Fruit fly (Drosophila melanogaster): ENCODE measurements around the gene Ent2.

The Ent2 gene

dm6 chr2L:6612477-6613004, 50.4 kb downstream of the Ent2 start (continued):
- TF ChIP-seq CG12219 (GFP tag; optimal IDR thresholded peaks at IDR 0.05) (peak; percentile 100), Usf (GFP tag; optimal IDR thresholded peaks at IDR 0.05) (peak; percentile 100), Fer1 (GFP tag; optimal IDR thresholded peaks at IDR 0.05) (peak; percentile 100), Lpt (GFP tag; optimal IDR thresholded peaks at IDR 0.05) (no peak), CG17359 (tag; optimal IDR thresholded peaks at IDR 0.05) (peak; percentile 100), twi (tag; optimal IDR thresholded peaks at IDR 0.05) (peak; percentile 100), CG6175 (GFP tag; IDR thresholded peaks at IDR 0.05) (peak; percentile 100), odd (GFP tag; optimal IDR thresholded peaks at IDR 0.05) (peak; percentile 100), jumu (GFP tag; optimal IDR thresholded peaks at IDR 0.05) (peak; percentile 100), cad (GFP tag; optimal IDR thresholded peaks at IDR 0.05) (peak; percentile 5), CG17568 (GFP tag; optimal IDR thresholded peaks at IDR 0.05) (peak; percentile 100), CG9876 (GFP tag; optimal IDR thresholded peaks at IDR 0.05) (peak; percentile 100), CG33557 (GFP tag; optimal IDR thresholded peaks at IDR 0.05) (peak; percentile 100), psq (GFP tag; optimal IDR thresholded peaks at IDR 0.05) (peak; percentile 99), bcd (GFP tag; optimal IDR thresholded peaks at IDR 0.05) (peak; percentile 100), CG3065 (GFP tag; optimal IDR thresholded peaks at IDR 0.05) (peak; percentile 100), CG7556 (GFP tag; optimal IDR thresholded peaks at IDR 0.05) (peak; percentile 100), aop (GFP tag; IDR thresholded peaks at IDR 0.05) (peak; percentile 99), emc (GFP tag; optimal IDR thresholded peaks at IDR 0.05) (peak; percentile 100), ssp (GFP tag; IDR thresholded peaks at IDR 0.05) (peak; percentile 98), fd3F (GFP tag; optimal IDR thresholded peaks at IDR 0.05) (peak; percentile 100), CG18011 (GFP tag; optimal IDR thresholded peaks at IDR 0.05) (peak; percentile 95), CG4424 (GFP tag; optimal IDR thresholded peaks at IDR 0.05) (peak; percentile 100), cg (GFP tag; optimal IDR thresholded peaks at IDR 0.05) (peak; percentile 48), chm (GFP tag; IDR thresholded peaks at IDR 0.05) (peak; percentile 100), Oaz (GFP tag; IDR thresholded peaks at IDR 0.05) (peak; percentile 100), lmd (GFP tag; IDR thresholded peaks at IDR 0.05) (peak; percentile 100), CG2678 (tag; optimal IDR thresholded peaks at IDR 0.05) (peak; percentile 100), CG16813 (GFP tag; IDR thresholded peaks at IDR 0.05; ENCODE audit: partially characterized antibody) (no peak), sens (GFP tag) (peak; percentile 100), crc (GFP tag; optimal IDR thresholded peaks at IDR 0.05) (peak; percentile 100), Mes4 (GFP tag; optimal IDR thresholded peaks at IDR 0.05) (peak; percentile 100), slbo (GFP tag; IDR thresholded peaks at IDR 0.05) (peak; percentile 100), CG8924 (tag; optimal IDR thresholded peaks at IDR 0.05) (peak; percentile 100), schlank (tag; optimal IDR thresholded peaks at IDR 0.05) (peak; percentile 100), BtbVII (GFP tag; optimal IDR thresholded peaks at IDR 0.05) (peak; percentile 100), CG10654 (GFP tag; optimal IDR thresholded peaks at IDR 0.05) (peak; percentile 100), zen (tag; optimal IDR thresholded peaks at IDR 0.05) (peak; percentile 100), CG43689 (GFP tag; IDR thresholded peaks at IDR 0.05) (peak; percentile 100), Xrp1 (GFP tag; IDR thresholded peaks at IDR 0.05) (peak; percentile 100), slou (GFP tag; optimal IDR thresholded peaks at IDR 0.05) (peak; percentile 100), TFAM (GFP tag; optimal IDR thresholded peaks at IDR 0.05) (peak; percentile 98), esg (GFP tag; conservative IDR thresholded peaks at IDR 0.05) (peak; percentile 100), sd (tag; optimal IDR thresholded peaks at IDR 0.05) (peak; percentile 99), nerfin-1 (tag; optimal IDR thresholded peaks at IDR 0.05) (peak; percentile 100), sisA (GFP tag; IDR thresholded peaks at IDR 0.05) (peak; percentile 100), CG3407 (GFP tag; optimal IDR thresholded peaks at IDR 0.05) (peak; percentile 99), hb (GFP tag; IDR thresholded peaks at IDR 0.05; ENCODE audit: partially characterized antibody) (no peak), cwo (GFP tag; optimal IDR thresholded peaks at IDR 0.05) (peak; percentile 100), CG15011 (GFP tag; optimal IDR thresholded peaks at IDR 0.05) (peak; percentile 100)

All from whole organism, embryonic.